Fruit fly (Drosophila melanogaster) whole organism, embryonic: Measurements from ENCODE around the gene CG9302.

ENCODE experiments used
- Antp ChIP-seq: fragments of 200-800 bp; sonication (Bioruptor generic); optimal IDR thresholded peaks from 3 replicates; lab custom pipeline; 2016; ENCODE audit warnings: missing biosample characterization, missing genetic modification characterization
- Asciz ChIP-seq: fragments of 200-800 bp; sonication (Bioruptor generic); optimal IDR thresholded peaks from 2 replicates; lab custom pipeline; 2017; ENCODE audit warnings: missing biosample characterization, mild to moderate bottlenecking, missing genetic modification characterization, missing genetic modification reagents
- Bdp1 ChIP-seq: fragments of 200-800 bp; sonication (Bioruptor generic); optimal IDR thresholded peaks from 3 replicates; lab custom pipeline; 2016; ENCODE audit warnings: missing biosample characterization, missing genetic modification characterization
- CG12236 ChIP-seq: fragments of 200-800 bp; sonication (Bioruptor generic); optimal IDR thresholded peaks from 2 replicates; lab custom pipeline; 2016; ENCODE audit warnings: missing biosample characterization, missing genetic modification characterization
- CG12744 ChIP-seq: fragments of 200-800 bp; sonication (Bioruptor generic); optimal IDR thresholded peaks from 2 replicates; lab custom pipeline; 2016; ENCODE audit warnings: missing biosample characterization, missing genetic modification characterization
- CG13287 ChIP-seq: fragments of 200-800 bp; sonication (Bioruptor generic); IDR thresholded peaks from 2 replicates; pipeline ENCODE4 v1.3.6; 2022; ENCODE audit warnings: missing biosample characterization, missing genetic modification characterization; ENCODE audit not compliant: partially characterized antibody
- CG18011 ChIP-seq: fragments of 200-800 bp; sonication (Bioruptor generic); optimal IDR thresholded peaks from 2 replicates; lab custom pipeline; 2017; ENCODE audit warnings: missing biosample characterization, missing genetic modification characterization, mild to moderate bottlenecking, moderate library complexity, missing genotype
- CG31365 ChIP-seq: fragments of 200-800 bp; sonication (Bioruptor generic); optimal IDR thresholded peaks from 2 replicates; lab custom pipeline; 2018; ENCODE audit warnings: missing biosample characterization, mild to moderate bottlenecking, missing genetic modification characterization
- CG34422 ChIP-seq: fragments of 200-800 bp; sonication (Bioruptor generic); IDR thresholded peaks from 3 replicates; pipeline ENCODE4 v1.3.6; 2022; ENCODE audit warnings: missing biosample characterization, missing genetic modification characterization
- CG9437 ChIP-seq: fragments of 200-800 bp; sonication (Bioruptor generic); optimal IDR thresholded peaks from 2 replicates; lab custom pipeline; 2018; ENCODE audit warnings: missing biosample characterization, mild to moderate bottlenecking, missing genetic modification characterization
- CTCF ChIP-seq: fragments of 200-800 bp; sonication (Bioruptor generic); optimal IDR thresholded peaks from 2 replicates; lab custom pipeline; 2017; ENCODE audit warnings: missing biosample characterization, mild to moderate bottlenecking, missing genetic modification characterization, moderate library complexity
- Ets65A ChIP-seq: fragments of 200-800 bp; sonication (Bioruptor generic); peaks from one replicate; lab custom pipeline; 2016; ENCODE audit warnings: missing biosample characterization, missing genetic modification characterization
- Fer2 ChIP-seq: fragments of 200-800 bp; sonication (Bioruptor generic); optimal IDR thresholded peaks from 2 replicates; lab custom pipeline; 2018; ENCODE audit warnings: missing biosample characterization, mild to moderate bottlenecking, missing genetic modification characterization, moderate library complexity
- Gsc ChIP-seq: fragments of 200-800 bp; sonication (Bioruptor generic); IDR thresholded peaks from 2 replicates; pipeline ENCODE4 v1.3.6; 2022; ENCODE audit warnings: missing biosample characterization, missing genetic modification characterization
- Jarid2 ChIP-seq: fragments of 200-800 bp; sonication (Bioruptor generic); optimal IDR thresholded peaks from 3 replicates; lab custom pipeline; 2017; ENCODE audit warnings: mild to moderate bottlenecking, missing biosample characterization, missing genetic modification reagents, missing genetic modification characterization
- Med ChIP-seq: fragments of 200-800 bp; sonication (Bioruptor generic); peaks from one replicate; lab custom pipeline; 2016; ENCODE audit warnings: missing biosample characterization, missing genetic modification characterization, mild to moderate bottlenecking, inconsistent platforms, moderate library complexity
- Myb ChIP-seq: fragments of 200-800 bp; sonication (Bioruptor generic); optimal IDR thresholded peaks from 2 replicates; lab custom pipeline; 2016; ENCODE audit warnings: missing biosample characterization, missing genetic modification characterization
- Trl ChIP-seq, 3 experiments: fragments of >200 bp in 2 of 3; fragments of 200-800 bp in 1 of 3; sonication (Bioruptor generic) in 1 of 3; optimal IDR thresholded peaks; 2 replicates in 1 of 3; 3 replicates in 2 of 3; lab custom pipeline; 2016 to 2017; ENCODE audit warnings: missing biosample characterization in 1 of 3, missing genetic modification characterization in 1 of 3
- Usf ChIP-seq: fragments of 200-800 bp; sonication (Bioruptor generic); optimal IDR thresholded peaks from 2 replicates; lab custom pipeline; 2017; ENCODE audit warnings: missing genotype, missing biosample characterization, missing genetic modification characterization
- abd-A ChIP-seq: fragments of 200-800 bp; sonication (Bioruptor generic); optimal IDR thresholded peaks from 3 replicates; lab custom pipeline; 2019; ENCODE audit warnings: missing biosample characterization, mild to moderate bottlenecking, missing genetic modification characterization, moderate library complexity
- amos ChIP-seq: fragments of 200-800 bp; sonication (Bioruptor generic); IDR thresholded peaks from 2 replicates; pipeline ENCODE4 v1.3.6; 2022; ENCODE audit warnings: missing biosample characterization, missing genetic modification characterization; ENCODE audit not compliant: partially characterized antibody
- cg ChIP-seq: fragments of 200-800 bp; sonication (Bioruptor generic); optimal IDR thresholded peaks from 3 replicates; lab custom pipeline; 2019; ENCODE audit warnings: missing biosample characterization, mild to moderate bottlenecking, missing genetic modification characterization, moderate library complexity
- chinmo ChIP-seq: fragments of 200-800 bp; sonication (Bioruptor generic); IDR thresholded peaks from 4 replicates; pipeline ENCODE4 v1.3.6; 2022; ENCODE audit warnings: missing biosample characterization, missing genetic modification characterization; ENCODE audit not compliant: partially characterized antibody
- crp ChIP-seq, 2 experiments: fragments of 200-800 bp; sonication (Bioruptor generic); optimal IDR thresholded peaks; 2 replicates in 1 of 2; 3 replicates in 1 of 2; lab custom pipeline; 2017; ENCODE audit warnings: missing biosample characterization in 2 of 2, missing genetic modification characterization in 2 of 2, mild to moderate bottlenecking in 1 of 2, moderate library complexity in 1 of 2
- dan ChIP-seq: fragments of 200-800 bp; sonication (Bioruptor generic); IDR thresholded peaks from 2 replicates; pipeline ENCODE4 v1.3.6; 2022; ENCODE audit warnings: missing biosample characterization, missing genetic modification characterization
- ftz-f1 ChIP-seq: fragments of 200-800 bp; sonication (Bioruptor generic); optimal IDR thresholded peaks from 2 replicates; lab custom pipeline; 2016; ENCODE audit warnings: missing biosample characterization, missing genetic modification characterization
- lbe ChIP-seq: fragments of 200-800 bp; sonication (Bioruptor generic); optimal IDR thresholded peaks from 2 replicates; lab custom pipeline; 2016; ENCODE audit warnings: missing biosample characterization, mild to moderate bottlenecking, missing genetic modification characterization
- sisA ChIP-seq: fragments of 200-800 bp; sonication (Bioruptor generic); IDR thresholded peaks from 2 replicates; pipeline ENCODE4 v1.3.6; 2022; ENCODE audit warnings: missing biosample characterization, missing genetic modification characterization
- sna ChIP-seq: fragments of 200-800 bp; sonication (Bioruptor generic); IDR thresholded peaks from 2 replicates; pipeline ENCODE4 v1.3.6; 2022; ENCODE audit warnings: missing biosample characterization, missing genetic modification characterization; ENCODE audit not compliant: partially characterized antibody
- tap ChIP-seq: fragments of 200-800 bp; optimal IDR thresholded peaks from 3 replicates; lab custom pipeline; 2019; ENCODE audit warnings: missing biosample characterization, mild to moderate bottlenecking, missing genetic modification characterization, moderate library complexity

The CG9302 gene

dm6 chr2L:13347473-13347872 is 30.9 kb downstream of the CG9302 start, which contains the start of gene CG16826:
Gene CG16826, plus strand, starts transcription at chr2L:13347773.
- TF ChIP-seq Asciz = no peak
- no peak for TF ChIP-seq CG12744
- no peak for TF ChIP-seq sisA (GFP tag; lab: Robert Waterston, UW)
- no peak for TF ChIP-seq dan (GFP tag; lab: Robert Waterston, UW)
- no peak for TF ChIP-seq lbe (GFP tag; lab: Kevin White, UChicago)

DNA sequence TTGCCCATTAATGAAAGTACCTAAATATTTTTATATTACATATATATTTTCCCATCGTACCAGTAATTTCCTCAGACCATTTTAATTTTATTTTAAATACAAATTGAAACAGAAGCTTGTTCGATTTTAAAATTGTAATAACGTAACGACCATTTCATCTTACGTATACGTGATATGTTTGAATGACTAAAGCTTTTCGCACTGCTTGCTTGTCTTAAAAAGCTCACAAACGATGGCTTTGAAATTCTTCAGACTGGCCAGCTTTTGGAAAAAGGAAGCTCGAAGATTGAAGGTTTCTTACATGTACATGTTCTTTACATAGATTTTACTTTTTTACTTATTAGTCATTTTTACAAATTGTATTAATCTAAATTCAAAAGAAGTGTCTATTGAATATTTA is 45.6 kb downstream of the CG9302 start:
- TF ChIP-seq CTCF = peak; percentile 57
- TF ChIP-seq CG9437 = peak; percentile 99
- TF ChIP-seq amos (GFP tag; lab: Robert Waterston, UW) = peak; percentile 28; the same call in 1 of the 2 replicates
- TF ChIP-seq ftz-f1 (GFP tag; lab: Kevin White, UChicago) = peak; percentile 13
- TF ChIP-seq tap (tag; lab: Kevin White, UChicago) = no peak
- TF ChIP-seq CG13287 (GFP tag; lab: Robert Waterston, UW) = peak; percentile 33; the same call in 1 of the 2 replicates
- peak; percentile 80 for TF ChIP-seq Myb (GFP tag; lab: Kevin White, UChicago)
- no peak for TF ChIP-seq Usf (GFP tag; lab: Kevin White, UChicago)
- peak; percentile 73 for TF ChIP-seq CG31365 (tag; lab: Kevin White, UChicago)
- no peak for TF ChIP-seq Jarid2 (GFP tag; lab: Kevin White, UChicago)

- TF ChIP-seq Trl (optimal IDR thresholded peaks at IDR 0.05; lab: Kevin White, UChicago) (peak; percentile 42 to 68), Trl (GFP tag; optimal IDR thresholded peaks at IDR 0.05; lab: Kevin White, UChicago) (no peak), Med (GFP tag; lab: Kevin White, UChicago) (no peak), Fer2 (no peak), chinmo (0 out of 4 replicates have a peak, but pooled peaks have one; percentile 23), CG34422 (GFP tag; lab: Robert Waterston, UW) (peak; percentile 56; the same call in 1 of the 3 replicates), Bdp1 (GFP tag; lab: Kevin White, UChicago) (no peak), Ets65A (GFP tag; lab: Kevin White, UChicago) (peak; percentile 71), CG18011 (GFP tag; lab: Kevin White, UChicago) (peak; percentile 94)
These were observed 46.3 kb downstream of the CG9302 start for dm6 chr2L:13331868-13332544.

- TF ChIP-seq CG12236 = no peak
- no peak for TF ChIP-seq Antp (GFP tag; lab: Kevin White, UChicago)
- TF ChIP-seq sna (GFP tag; lab: Robert Waterston, UW) = peak; percentile 26; the same call in 1 of the 2 replicates
- peak; percentile 24 to 54 for TF ChIP-seq Trl (optimal IDR thresholded peaks at IDR 0.05; lab: Kevin White, UChicago)
- no peak for TF ChIP-seq Trl (GFP tag; optimal IDR thresholded peaks at IDR 0.05; lab: Kevin White, UChicago)
- TF ChIP-seq crp (GFP tag; optimal IDR thresholded peaks at IDR 0.05; lab: Kevin White, UChicago) = peak in 1 of 2 experiments; percentile 29
- peak; percentile 27 for TF ChIP-seq abd-A (tag; lab: Kevin White, UChicago)
- TF ChIP-seq Gsc (GFP tag; lab: Robert Waterston, UW) = no peak
- TF ChIP-seq cg (GFP tag; lab: Kevin White, UChicago) = peak; percentile 46
These were observed 47.3 kb downstream of the CG9302 start, which contains the start of gene hbt for dm6 chr2L:13331021-13331420. Gene hbt, minus strand, starts transcription at chr2L:13331121.
